Fruit fly (Drosophila melanogaster): ENCODE measurements around the gene WRNexo.

Gene WRNexo

DNA sequence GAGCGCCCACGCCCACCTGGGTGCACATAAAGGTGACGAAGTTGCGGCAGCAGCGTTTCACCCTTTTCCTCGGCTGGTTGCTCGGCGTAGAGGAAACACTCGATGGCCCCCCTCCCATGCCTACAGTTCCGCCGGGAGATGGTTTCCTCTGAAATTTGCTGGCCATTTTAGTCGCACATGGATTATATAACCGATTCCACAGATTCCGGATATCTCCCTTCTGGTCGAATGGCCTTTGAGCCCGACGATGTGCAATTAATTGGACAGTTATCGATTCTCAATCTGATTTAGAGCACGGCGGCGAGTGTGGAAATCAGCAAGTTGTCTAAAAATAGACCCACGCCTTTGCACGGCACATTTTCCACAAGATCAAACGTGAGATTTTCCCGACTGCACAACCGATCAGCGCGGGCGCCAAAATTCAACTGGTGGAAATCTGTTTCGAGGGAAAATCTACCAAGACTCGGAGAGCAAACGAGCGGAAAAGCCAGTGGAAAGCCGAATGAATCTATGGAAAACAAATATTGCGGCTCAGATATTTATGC is 45.3 kb upstream of the WRNexo start, which contains the start of gene CG10864:
CG10864 (minus strand) TSS at position 427 of the 545 bp plus-strand sequence.
- TF ChIP-seq Mio (GFP tag; optimal IDR thresholded peaks at IDR 0.05) = no peak
- TF ChIP-seq fru (GFP tag; optimal IDR thresholded peaks at IDR 0.05) = no peak
- no peak for TF ChIP-seq sage (GFP tag; optimal IDR thresholded peaks at IDR 0.05)
- TF ChIP-seq lola (GFP tag; optimal IDR thresholded peaks at IDR 0.05) = no peak
- TF ChIP-seq psq (GFP tag; optimal IDR thresholded peaks at IDR 0.05) = no peak
- TF ChIP-seq CG32264 (GFP tag; optimal IDR thresholded peaks at IDR 0.05) = no peak

dm6 chr3R:18404713-18405112 is 38.8 kb upstream of the WRNexo start, which contains the start of gene CG7685:
Gene CG7685, plus strand, starts transcription at chr3R:18404940.
- TF ChIP-seq Sp1 (GFP tag; optimal IDR thresholded peaks at IDR 0.05) = peak; percentile 74
- TF ChIP-seq CG9705 (GFP tag; optimal IDR thresholded peaks at IDR 0.05) = peak; percentile 71
- TF ChIP-seq Vsx2 (GFP tag; optimal IDR thresholded peaks at IDR 0.05; ENCODE audit: partially characterized antibody) = no peak
- no peak for TF ChIP-seq lola (GFP tag; optimal IDR thresholded peaks at IDR 0.05)
- peak; percentile 76 for TF ChIP-seq h (GFP tag; optimal IDR thresholded peaks at IDR 0.05)
- no peak for TF ChIP-seq Dfd (GFP tag; optimal IDR thresholded peaks at IDR 0.05)
- TF ChIP-seq ey (GFP tag; optimal IDR thresholded peaks at IDR 0.05) = peak; percentile 68
- peak; percentile 62 for TF ChIP-seq OdsH (GFP tag; optimal IDR thresholded peaks at IDR 0.05)
- TF ChIP-seq brk (GFP tag; optimal IDR thresholded peaks at IDR 0.05) = no peak
- TF ChIP-seq Hr83 (GFP tag; optimal IDR thresholded peaks at IDR 0.05; ENCODE audit: poor library complexity, severe bottlenecking) = peak; percentile 86
- no peak for TF ChIP-seq tai (GFP tag; optimal IDR thresholded peaks at IDR 0.05)
- no peak for TF ChIP-seq pan (optimal IDR thresholded peaks at IDR 0.05)
- TF ChIP-seq Hr78 (GFP tag; optimal IDR thresholded peaks at IDR 0.05) = no peak
- TF ChIP-seq Dif (GFP tag; optimal IDR thresholded peaks at IDR 0.05; ENCODE audit: partially characterized antibody) = no peak
- TF ChIP-seq CG32264 (GFP tag; optimal IDR thresholded peaks at IDR 0.05) = peak; percentile 47
- peak; percentile 80 for TF ChIP-seq br (GFP tag; optimal IDR thresholded peaks at IDR 0.05)
- peak; percentile 69 for TF ChIP-seq HLH106 (tag; optimal IDR thresholded peaks at IDR 0.05)
- TF ChIP-seq psq (GFP tag; optimal IDR thresholded peaks at IDR 0.05) = peak; percentile 22
- TF ChIP-seq Jra (GFP tag; optimal IDR thresholded peaks at IDR 0.05) = peak; percentile 82
- peak; percentile 72 for TF ChIP-seq woc (GFP tag; optimal IDR thresholded peaks at IDR 0.05)
- TF ChIP-seq GATAd (GFP tag; optimal IDR thresholded peaks at IDR 0.05) = no peak
- peak; percentile 68 for TF ChIP-seq fru (GFP tag; optimal IDR thresholded peaks at IDR 0.05)
- no peak for TF ChIP-seq usp (GFP tag; optimal IDR thresholded peaks at IDR 0.05)
- no peak for TF ChIP-seq dmrt93B (GFP tag; optimal IDR thresholded peaks at IDR 0.05)
- TF ChIP-seq sage (GFP tag; optimal IDR thresholded peaks at IDR 0.05) = no peak
- TF ChIP-seq Hnf4 (GFP tag; optimal IDR thresholded peaks at IDR 0.05) = peak; percentile 92
- TF ChIP-seq CrebA (GFP tag; optimal IDR thresholded peaks at IDR 0.05; ENCODE audit: borderline replicate concordance) = no peak
- TF ChIP-seq dsf (GFP tag; optimal IDR thresholded peaks at IDR 0.05; ENCODE audit: borderline replicate concordance) = peak; percentile 18
- no peak for TF ChIP-seq Rel (GFP tag; optimal IDR thresholded peaks at IDR 0.05)
- peak; percentile 54 for TF ChIP-seq Rel (tag; optimal IDR thresholded peaks at IDR 0.05)
- no peak for TF ChIP-seq jim (GFP tag; optimal IDR thresholded peaks at IDR 0.05)
- TF ChIP-seq Abd-B (GFP tag; optimal IDR thresholded peaks at IDR 0.05) = no peak
- no peak for TF ChIP-seq dl (GFP tag; optimal IDR thresholded peaks at IDR 0.05; ENCODE audit: insufficient read depth in 1 of 2, partially characterized antibody in 2 of 2)
- TF ChIP-seq Mio (GFP tag; optimal IDR thresholded peaks at IDR 0.05) = peak; percentile 15
- peak; percentile 43 for TF ChIP-seq sv (GFP tag; optimal IDR thresholded peaks at IDR 0.05)
- no peak for TF ChIP-seq N (GFP tag; optimal IDR thresholded peaks at IDR 0.05)
- peak; percentile 81 for TF ChIP-seq rgr (GFP tag; optimal IDR thresholded peaks at IDR 0.05)
- TF ChIP-seq foxo (GFP tag; optimal IDR thresholded peaks at IDR 0.05) = peak in 1 of 2 experiments; percentile 80
- no peak for TF ChIP-seq Myc (optimal IDR thresholded peaks at IDR 0.05)
